Fruit fly (Drosophila melanogaster) whole organism, wandering third instar larva: Measurements from ENCODE around the gene CG5644.

Experiments
- CG32264 ChIP-seq: fragments of 200-800 bp; sonication (Bioruptor generic); optimal IDR thresholded peaks from 2 replicates; lab custom pipeline; 2016; ENCODE audit warnings: missing biosample characterization, missing genetic modification characterization
- CG9705 ChIP-seq: fragments of 200-800 bp; sonication (Bioruptor generic); optimal IDR thresholded peaks from 2 replicates; lab custom pipeline; 2018; ENCODE audit warnings: missing biosample characterization, mild to moderate bottlenecking, missing genetic modification characterization
- CrebA ChIP-seq: fragments of 200-800 bp; sonication (Bioruptor generic); optimal IDR thresholded peaks from 2 replicates; lab custom pipeline; 2016; ENCODE audit warnings: missing biosample characterization, mild to moderate bottlenecking, missing genetic modification characterization, borderline replicate concordance
- Dfd ChIP-seq: fragments of >200 bp; optimal IDR thresholded peaks from 2 replicates; lab custom pipeline; 2017; ENCODE audit warnings: missing biosample characterization, missing genetic modification characterization
- Dif ChIP-seq: fragments of 200-275, 200-300 bp; sonication (Bioruptor generic); optimal IDR thresholded peaks from 2 replicates; lab custom pipeline; 2018; ENCODE audit warnings: missing biosample characterization, missing genetic modification characterization; ENCODE audit not compliant: partially characterized antibody
- GATAd ChIP-seq: sonication (Bioruptor generic); optimal IDR thresholded peaks from 2 replicates; lab custom pipeline; 2016; ENCODE audit warnings: missing biosample characterization, missing genetic modification characterization
- HLH106 ChIP-seq: fragments of 200-800 bp; optimal IDR thresholded peaks from 3 replicates; lab custom pipeline; 2019; ENCODE audit warnings: missing biosample characterization, mild to moderate bottlenecking, missing genetic modification characterization, moderate library complexity
- Hnf4 ChIP-seq: fragments of 200-800 bp; sonication (Bioruptor generic); optimal IDR thresholded peaks from 2 replicates; lab custom pipeline; 2016; ENCODE audit warnings: missing biosample characterization, mild to moderate bottlenecking, missing genetic modification characterization
- Hr78 ChIP-seq: fragments of >200 bp; optimal IDR thresholded peaks from 2 replicates; lab custom pipeline; 2017; ENCODE audit warnings: missing biosample characterization, missing genetic modification characterization
- Hr83 ChIP-seq: fragments of 200-300 bp; sonication (Bioruptor generic); optimal IDR thresholded peaks from 2 replicates; lab custom pipeline; 2016; ENCODE audit warnings: missing biosample characterization, mild to moderate bottlenecking, missing genetic modification characterization, moderate library complexity; ENCODE audit not compliant: poor library complexity, severe bottlenecking
- Jra ChIP-seq: sonication (Bioruptor generic); optimal IDR thresholded peaks from 2 replicates; lab custom pipeline; 2016; ENCODE audit warnings: missing biosample characterization, missing genetic modification characterization
- Mio ChIP-seq: sonication (Bioruptor generic); optimal IDR thresholded peaks from 2 replicates; lab custom pipeline; 2016; ENCODE audit warnings: missing biosample characterization, missing genetic modification characterization
- Myc ChIP-seq: fragments of >200 bp; optimal IDR thresholded peaks from 2 replicates; lab custom pipeline; 2017
- OdsH ChIP-seq: fragments of 200-800 bp; sonication (Bioruptor generic); optimal IDR thresholded peaks from 2 replicates; lab custom pipeline; 2016; ENCODE audit warnings: missing biosample characterization, mild to moderate bottlenecking, missing genetic modification characterization
- Rel ChIP-seq, 2 experiments: fragments of 200-800 bp; sonication (Bioruptor generic) in 1 of 2; optimal IDR thresholded peaks; 2 replicates in 1 of 2; 3 replicates in 1 of 2; lab custom pipeline; 2016 to 2019; ENCODE audit warnings: mild to moderate bottlenecking in 2 of 2, missing biosample characterization in 2 of 2, missing genetic modification characterization in 2 of 2, moderate library complexity in 1 of 2
- Sp1 ChIP-seq: fragments of 200-800 bp; sonication (Bioruptor generic); optimal IDR thresholded peaks from 3 replicates; lab custom pipeline; 2019; ENCODE audit warnings: missing biosample characterization, mild to moderate bottlenecking, missing genetic modification characterization, moderate library complexity
- br ChIP-seq: fragments of 200-800 bp; sonication (Bioruptor generic); optimal IDR thresholded peaks from 2 replicates; lab custom pipeline; 2016; ENCODE audit warnings: missing biosample characterization, missing genetic modification characterization
- brk ChIP-seq: fragments of 200-800 bp; sonication (Bioruptor generic); optimal IDR thresholded peaks from 2 replicates; lab custom pipeline; 2016; ENCODE audit warnings: missing biosample characterization, mild to moderate bottlenecking, missing genetic modification characterization
- dl ChIP-seq, 2 experiments: fragments of 175-275, 200-275 bp in 1 of 2; fragments of 200-275 bp in 1 of 2; sonication (Bioruptor generic); optimal IDR thresholded peaks; lab custom pipeline; 2018; ENCODE audit warnings: mild to moderate bottlenecking in 2 of 2, missing biosample characterization in 2 of 2, missing genetic modification characterization in 2 of 2, moderate library complexity in 2 of 2; ENCODE audit not compliant: partially characterized antibody in 2 of 2, insufficient read depth in 1 of 2
- dmrt93B ChIP-seq: fragments of 200-800 bp; sonication (Bioruptor generic); optimal IDR thresholded peaks from 2 replicates; lab custom pipeline; 2018; ENCODE audit warnings: missing biosample characterization, mild to moderate bottlenecking, missing genetic modification characterization
- dsf ChIP-seq: sonication (Bioruptor generic); optimal IDR thresholded peaks from 2 replicates; lab custom pipeline; 2016; ENCODE audit warnings: missing biosample characterization, missing genetic modification characterization, borderline replicate concordance
- ey ChIP-seq: fragments of 200-800 bp; sonication (Bioruptor generic); optimal IDR thresholded peaks from 2 replicates; lab custom pipeline; 2016; ENCODE audit warnings: missing biosample characterization, missing genetic modification characterization
- foxo ChIP-seq, 2 experiments: fragments of 200-800 bp; sonication (Bioruptor generic); optimal IDR thresholded peaks; 2 replicates in 1 of 2; 3 replicates in 1 of 2; lab custom pipeline; 2016 to 2017; ENCODE audit warnings: missing biosample characterization in 2 of 2, missing genetic modification characterization in 2 of 2
- fru ChIP-seq: fragments of 200-800 bp; sonication (Bioruptor generic); optimal IDR thresholded peaks from 3 replicates; lab custom pipeline; 2016; ENCODE audit warnings: missing biosample characterization, mild to moderate bottlenecking, missing genetic modification characterization
- h ChIP-seq: fragments of 200-800 bp; sonication (Bioruptor generic); optimal IDR thresholded peaks from 3 replicates; lab custom pipeline; 2016; ENCODE audit warnings: missing biosample characterization, mild to moderate bottlenecking, missing genetic modification characterization
- jim ChIP-seq: fragments of 175-275, 200-325 bp; sonication (Bioruptor generic); optimal IDR thresholded peaks from 2 replicates; lab custom pipeline; 2016; ENCODE audit warnings: missing biosample characterization, mild to moderate bottlenecking, missing genetic modification characterization
- pan ChIP-seq: fragments of >200 bp; optimal IDR thresholded peaks from 2 replicates; lab custom pipeline; 2017
- psq ChIP-seq: fragments of 200-800 bp; sonication (Bioruptor generic); optimal IDR thresholded peaks from 3 replicates; lab custom pipeline; 2017; ENCODE audit warnings: missing biosample characterization, mild to moderate bottlenecking, missing genetic modification characterization, moderate library complexity
- rgr ChIP-seq: fragments of 200-800 bp; sonication (Bioruptor generic); optimal IDR thresholded peaks from 3 replicates; lab custom pipeline; 2016; ENCODE audit warnings: missing biosample characterization, mild to moderate bottlenecking, missing genetic modification characterization
- sage ChIP-seq: fragments of 200-800 bp; sonication (Bioruptor generic); optimal IDR thresholded peaks from 2 replicates; lab custom pipeline; 2016; ENCODE audit warnings: missing biosample characterization, mild to moderate bottlenecking, missing genetic modification characterization
- tai ChIP-seq: sonication (Bioruptor generic); optimal IDR thresholded peaks from 2 replicates; lab custom pipeline; 2016; ENCODE audit warnings: missing biosample characterization, missing genetic modification characterization

Gene CG5644

DNA sequence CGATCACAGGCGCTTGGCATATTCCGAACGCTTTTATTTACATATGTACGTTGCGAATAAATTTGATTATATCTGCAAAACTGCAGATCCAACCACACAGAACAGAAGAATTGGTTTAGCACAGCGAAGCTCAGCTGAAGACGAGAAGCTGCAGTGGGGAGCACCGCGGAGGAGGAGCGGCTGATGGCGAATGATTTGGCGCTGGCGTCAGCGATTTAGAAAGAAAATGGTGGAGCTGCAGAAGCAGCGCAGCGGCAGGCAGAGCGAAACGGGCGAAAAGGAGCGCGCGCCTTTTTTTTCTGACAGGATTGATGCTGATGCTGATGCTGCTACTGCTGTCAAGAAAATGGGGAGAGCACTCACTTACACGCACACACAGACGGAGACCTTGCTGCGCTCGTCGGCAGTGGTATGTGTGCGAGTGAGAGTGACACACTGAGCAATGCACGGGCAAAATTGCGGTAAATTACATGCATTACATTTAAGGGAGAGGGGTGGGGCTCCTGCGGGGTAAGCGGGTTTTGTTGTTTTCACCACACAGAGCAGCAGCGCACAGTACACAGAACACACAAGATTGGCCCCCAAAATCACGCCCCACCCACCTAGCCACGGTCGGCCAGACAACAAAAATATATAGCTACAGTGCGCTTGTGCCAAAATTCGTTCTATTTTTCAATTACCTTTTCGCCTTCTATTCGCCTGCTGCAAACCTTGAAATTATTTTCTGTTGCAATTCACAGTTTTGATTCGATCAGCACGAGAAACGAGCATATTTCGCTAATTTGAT, 17.4 kb upstream of the CG5644 start:
- no peak for TF ChIP-seq GATAd
- TF ChIP-seq Dif (GFP tag; lab: Kevin White, UChicago): peak; percentile 41
- no peak for TF ChIP-seq ey (GFP tag; lab: Kevin White, UChicago)
- no peak for TF ChIP-seq CrebA (GFP tag; lab: Kevin White, UChicago)
- no peak for TF ChIP-seq Hnf4 (GFP tag; lab: Kevin White, UChicago)
- no peak for TF ChIP-seq OdsH (GFP tag; lab: Kevin White, UChicago)
- TF ChIP-seq psq (GFP tag; lab: Kevin White, UChicago): peak; percentile 33
- no peak for TF ChIP-seq Myc
- TF ChIP-seq CG9705 (GFP tag; lab: Kevin White, UChicago): no peak
- no peak for TF ChIP-seq Rel (GFP tag; optimal IDR thresholded peaks at IDR 0.05; lab: Kevin White, UChicago)
- peak; percentile 72 for TF ChIP-seq Rel (tag; optimal IDR thresholded peaks at IDR 0.05; lab: Kevin White, UChicago)
- peak; percentile 7 for TF ChIP-seq fru (GFP tag; lab: Kevin White, UChicago)
- no peak for TF ChIP-seq jim
- no peak for TF ChIP-seq Dfd (GFP tag; lab: Kevin White, UChicago)
- TF ChIP-seq dl (GFP tag; optimal IDR thresholded peaks at IDR 0.05; lab: Kevin White, UChicago; ENCODE audit: insufficient read depth in 1 of 2, partially characterized antibody in 2 of 2): peak in 1 of 2 experiments; percentile 3
- TF ChIP-seq dsf (GFP tag; lab: Kevin White, UChicago): no peak
- no peak for TF ChIP-seq h (GFP tag; lab: Kevin White, UChicago)
- TF ChIP-seq, all 38 proteins: peak for 5

DNA sequence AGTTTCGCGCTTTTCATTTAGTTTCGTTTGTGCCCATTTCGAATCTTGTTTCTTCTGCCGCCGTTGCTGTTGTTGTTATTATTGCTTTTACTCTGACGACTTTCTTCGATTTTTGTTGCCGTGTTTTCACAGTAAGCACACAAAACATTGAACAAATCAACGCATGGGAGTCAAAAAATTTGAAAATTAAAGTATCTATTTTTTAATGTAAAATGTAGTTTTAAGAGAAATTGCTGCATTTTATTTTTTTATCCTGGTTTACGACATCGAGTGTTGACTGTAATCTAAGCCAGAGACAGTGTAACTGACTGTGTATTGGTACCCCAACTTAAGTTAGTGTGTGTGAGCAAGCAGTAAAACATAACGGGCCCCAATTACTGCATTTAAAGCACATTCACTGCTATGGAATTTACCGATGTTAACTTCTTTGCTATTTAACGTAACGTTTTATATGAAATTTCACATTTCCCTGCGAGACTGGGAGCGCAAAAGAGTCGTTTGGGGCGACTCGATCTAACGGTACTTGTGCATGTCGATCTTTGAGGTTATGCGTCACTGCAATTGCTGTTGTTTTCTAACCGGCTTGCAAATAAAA, 16.6 kb upstream of the CG5644 start:
- TF ChIP-seq Rel (GFP tag; optimal IDR thresholded peaks at IDR 0.05; lab: Kevin White, UChicago): peak; percentile 2
- no peak for TF ChIP-seq Rel (tag; optimal IDR thresholded peaks at IDR 0.05; lab: Kevin White, UChicago)
- TF ChIP-seq CG32264 (GFP tag; lab: Kevin White, UChicago): peak; percentile 74
- TF ChIP-seq sage (GFP tag; lab: Kevin White, UChicago): no peak
- TF ChIP-seq fru (GFP tag; lab: Kevin White, UChicago): peak; percentile 88
- TF ChIP-seq dmrt93B (GFP tag; lab: Kevin White, UChicago): no peak
- no peak for TF ChIP-seq brk
- peak; percentile 76 for TF ChIP-seq psq (GFP tag; lab: Kevin White, UChicago)
- TF ChIP-seq Myc: no peak
- TF ChIP-seq Hr83 (GFP tag; lab: Kevin White, UChicago): peak; percentile 57
- peak; percentile 51 for TF ChIP-seq GATAd
- peak; percentile 92 for TF ChIP-seq h (GFP tag; lab: Kevin White, UChicago)
- peak; percentile 85 for TF ChIP-seq OdsH (GFP tag; lab: Kevin White, UChicago)
- peak; percentile 89 for TF ChIP-seq rgr (GFP tag; lab: Kevin White, UChicago)
- TF ChIP-seq Dfd (GFP tag; lab: Kevin White, UChicago): no peak
- TF ChIP-seq ey (GFP tag; lab: Kevin White, UChicago): peak; percentile 89
- no peak for TF ChIP-seq Hnf4 (GFP tag; lab: Kevin White, UChicago)
- TF ChIP-seq br (GFP tag; lab: Kevin White, UChicago): peak; percentile 86
- peak; percentile 67 for TF ChIP-seq Jra
- peak; percentile 22 to 92 for TF ChIP-seq foxo (GFP tag; optimal IDR thresholded peaks at IDR 0.05; lab: Kevin White, UChicago)
- TF ChIP-seq CG9705 (GFP tag; lab: Kevin White, UChicago): peak; percentile 42
- no peak for TF ChIP-seq Hr78
- peak; percentile 38 for TF ChIP-seq Mio (GFP tag; lab: Kevin White, UChicago)
- TF ChIP-seq HLH106 (tag; lab: Kevin White, UChicago): peak; percentile 84
- TF ChIP-seq Sp1 (GFP tag; lab: Kevin White, UChicago): peak; percentile 76

DNA sequence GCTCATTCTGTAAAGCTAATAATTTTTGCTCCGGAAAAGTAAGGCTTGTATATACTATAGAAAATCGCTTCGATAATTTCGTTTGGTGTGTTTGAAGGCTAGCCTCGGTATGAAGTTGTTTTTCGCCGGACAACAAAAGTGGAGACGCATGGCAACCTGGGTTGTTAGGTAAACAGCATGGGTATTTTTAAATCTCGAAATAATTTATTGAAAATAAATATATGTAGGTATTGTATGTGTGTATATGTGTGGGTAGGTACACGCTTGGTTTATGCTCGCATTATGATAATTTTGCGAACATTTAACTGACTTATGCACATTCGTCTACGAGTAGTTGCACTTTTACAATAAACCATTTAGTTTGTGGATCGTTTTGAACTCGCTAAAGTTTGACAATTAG, 10.4 kb upstream of the CG5644 start, which contains the start of gene CG5280:
Gene CG5280, minus strand, starts transcription at position 101 of the 400 bp plus-strand sequence.
- TF ChIP-seq CG9705 (GFP tag; lab: Kevin White, UChicago) (no peak), rgr (GFP tag; lab: Kevin White, UChicago) (no peak), Dif (GFP tag; lab: Kevin White, UChicago) (no peak), sage (GFP tag; lab: Kevin White, UChicago) (no peak), jim (no peak), ey (GFP tag; lab: Kevin White, UChicago) (no peak), tai (GFP tag; lab: Kevin White, UChicago) (no peak), psq (GFP tag; lab: Kevin White, UChicago) (no peak), Rel (GFP tag; optimal IDR thresholded peaks at IDR 0.05; lab: Kevin White, UChicago) (no peak), Rel (tag; optimal IDR thresholded peaks at IDR 0.05; lab: Kevin White, UChicago) (no peak), Hr83 (GFP tag; lab: Kevin White, UChicago) (no peak), Hnf4 (GFP tag; lab: Kevin White, UChicago) (no peak), dsf (GFP tag; lab: Kevin White, UChicago) (no peak), pan (lab: Kevin White, UChicago) (no peak), CrebA (GFP tag; lab: Kevin White, UChicago) (no peak), br (GFP tag; lab: Kevin White, UChicago) (no peak)
- TF ChIP-seq, all 38 proteins: peak for 0
